Fruit fly (Drosophila melanogaster) whole organism, embryonic: ENCODE results near the gene CG13077.

Experiments used
- Atf3 ChIP-seq: fragments of 200-800 bp; sonication (Bioruptor generic); optimal IDR thresholded peaks from 3 replicates; lab custom pipeline; 2016; ENCODE audit warnings: missing biosample characterization, missing genetic modification characterization
- Bdp1 ChIP-seq: fragments of 200-800 bp; sonication (Bioruptor generic); optimal IDR thresholded peaks from 3 replicates; lab custom pipeline; 2016; ENCODE audit warnings: missing biosample characterization, missing genetic modification characterization
- CG10462 ChIP-seq: fragments of 200-800 bp; sonication (Bioruptor generic); optimal IDR thresholded peaks from 2 replicates; lab custom pipeline; 2016; ENCODE audit warnings: missing biosample characterization, missing genetic modification characterization
- CG11723 ChIP-seq: fragments of 200-800 bp; sonication (Bioruptor generic); optimal IDR thresholded peaks from 2 replicates; lab custom pipeline; 2017; ENCODE audit warnings: missing biosample characterization, mild to moderate bottlenecking, missing genetic modification characterization
- CG14965 ChIP-seq: fragments of 200-800 bp; sonication (Bioruptor generic); optimal IDR thresholded peaks from 2 replicates; lab custom pipeline; 2016; ENCODE audit warnings: missing biosample characterization, missing genetic modification characterization, borderline replicate concordance
- CG17359 ChIP-seq: fragments of 200-800 bp; sonication (Bioruptor generic); optimal IDR thresholded peaks from 3 replicates; lab custom pipeline; 2018; ENCODE audit warnings: missing biosample characterization, mild to moderate bottlenecking, missing genetic modification characterization, moderate library complexity
- CG17568 ChIP-seq: fragments of 200-800 bp; sonication (Bioruptor generic); optimal IDR thresholded peaks from 2 replicates; lab custom pipeline; 2018; ENCODE audit warnings: missing biosample characterization, mild to moderate bottlenecking, missing genetic modification characterization, moderate library complexity
- CG32532 ChIP-seq: fragments of 200-800 bp; sonication (Bioruptor generic); IDR thresholded peaks from 2 replicates; pipeline ENCODE4 v1.3.6; 2022; ENCODE audit warnings: missing biosample characterization, missing genetic modification characterization
- CG32772 ChIP-seq: fragments of 200-800 bp; sonication (Bioruptor generic); IDR thresholded peaks from 2 replicates; pipeline ENCODE4 v1.3.6; 2022; ENCODE audit warnings: missing biosample characterization, missing genetic modification characterization
- CG42726 ChIP-seq: fragments of 200-800 bp; sonication (Bioruptor generic); IDR thresholded peaks from 2 replicates; pipeline ENCODE4 v1.3.6; 2022; ENCODE audit warnings: missing biosample characterization, missing genetic modification characterization; ENCODE audit not compliant: partially characterized antibody
- CG4707 ChIP-seq: fragments of 200-800 bp; sonication (Bioruptor generic); optimal IDR thresholded peaks from 2 replicates; lab custom pipeline; 2018; ENCODE audit warnings: missing biosample characterization, mild to moderate bottlenecking, missing genetic modification characterization, moderate library complexity
- CG6254 ChIP-seq: fragments of 200-800 bp; sonication (Bioruptor generic); optimal IDR thresholded peaks from 3 replicates; lab custom pipeline; 2017; ENCODE audit warnings: mild to moderate bottlenecking, missing biosample characterization, missing genetic modification reagents, missing genetic modification characterization
- CG6813 ChIP-seq: fragments of 200-800 bp; sonication (Bioruptor generic); optimal IDR thresholded peaks from 2 replicates; lab custom pipeline; 2017; ENCODE audit warnings: missing biosample characterization, missing genetic modification characterization, mild to moderate bottlenecking, moderate library complexity, missing genetic modification reagents
- CG7271 ChIP-seq: fragments of 200-800 bp; sonication (Bioruptor generic); optimal IDR thresholded peaks from 2 replicates; lab custom pipeline; 2018; ENCODE audit warnings: missing biosample characterization, mild to moderate bottlenecking, missing genetic modification characterization, moderate library complexity
- CG8089 ChIP-seq: fragments of 200-800 bp; sonication (Bioruptor generic); optimal IDR thresholded peaks from 3 replicates; lab custom pipeline; 2016; ENCODE audit warnings: missing biosample characterization, missing genetic modification characterization
- Dek ChIP-seq: fragments of 200-800 bp; sonication (Bioruptor generic); optimal IDR thresholded peaks from 3 replicates; lab custom pipeline; 2019; ENCODE audit warnings: missing biosample characterization, mild to moderate bottlenecking, missing genetic modification characterization, moderate library complexity
- H2.0 ChIP-seq: fragments of 200-800 bp; sonication (Bioruptor generic); IDR thresholded peaks from 2 replicates; pipeline ENCODE4 v1.3.6; 2022; ENCODE audit warnings: missing biosample characterization, missing genetic modification characterization
- Hey ChIP-seq: fragments of 200-800 bp; sonication (Bioruptor generic); optimal IDR thresholded peaks from 3 replicates; lab custom pipeline; 2018; ENCODE audit warnings: missing biosample characterization, mild to moderate bottlenecking, missing genetic modification characterization
- HmgD ChIP-seq: fragments of 200-800 bp; sonication (Bioruptor generic); optimal IDR thresholded peaks from 3 replicates; lab custom pipeline; 2016; ENCODE audit warnings: missing biosample characterization, missing genetic modification characterization
- Hmx ChIP-seq: fragments of 200-800 bp; sonication (Bioruptor generic); optimal IDR thresholded peaks from 2 replicates; lab custom pipeline; 2016; ENCODE audit warnings: missing biosample characterization, missing genetic modification characterization
- Lim3 ChIP-seq: fragments of 200-800 bp; sonication (Bioruptor generic); IDR thresholded peaks from 2 replicates; pipeline ENCODE4 v1.3.6; 2022; ENCODE audit warnings: missing biosample characterization, missing genetic modification characterization
- Nf-YA ChIP-seq: fragments of 200-800 bp; sonication (Bioruptor generic); IDR thresholded peaks from 2 replicates; pipeline ENCODE4 v1.3.6; 2022; ENCODE audit warnings: missing biosample characterization, missing genetic modification characterization
- Ravus ChIP-seq: fragments of 200-800 bp; sonication (Bioruptor generic); IDR thresholded peaks from 2 replicates; pipeline ENCODE4 v1.3.6; 2022; ENCODE audit warnings: missing biosample characterization, missing genetic modification characterization
- Scr ChIP-seq: fragments of 200-800 bp; sonication (Bioruptor generic); IDR thresholded peaks from 2 replicates; pipeline ENCODE4 v1.3.6; 2022; ENCODE audit warnings: missing biosample characterization, missing genetic modification characterization; ENCODE audit not compliant: partially characterized antibody
- abd-A ChIP-seq: fragments of 200-800 bp; sonication (Bioruptor generic); optimal IDR thresholded peaks from 3 replicates; lab custom pipeline; 2019; ENCODE audit warnings: missing biosample characterization, mild to moderate bottlenecking, missing genetic modification characterization, moderate library complexity
- amos ChIP-seq: fragments of 200-800 bp; sonication (Bioruptor generic); IDR thresholded peaks from 2 replicates; pipeline ENCODE4 v1.3.6; 2022; ENCODE audit warnings: missing biosample characterization, missing genetic modification characterization; ENCODE audit not compliant: partially characterized antibody
- aop ChIP-seq: fragments of 200-800 bp; sonication (Bioruptor generic); IDR thresholded peaks from 2 replicates; pipeline ENCODE4 v1.3.6; 2022; ENCODE audit warnings: missing biosample characterization, missing genetic modification characterization
- az2 ChIP-seq: fragments of 200-800 bp; sonication (Bioruptor generic); optimal IDR thresholded peaks from 3 replicates; lab custom pipeline; 2016; ENCODE audit warnings: missing biosample characterization, missing genetic modification characterization
- bowl ChIP-seq: fragments of 200-800 bp; sonication (Bioruptor generic); IDR thresholded peaks from 2 replicates; pipeline ENCODE4 v1.3.6; 2022; ENCODE audit warnings: missing biosample characterization, missing genetic modification characterization
- corto ChIP-seq: fragments of 200-800 bp; sonication (Bioruptor generic); optimal IDR thresholded peaks from 2 replicates; lab custom pipeline; 2016; ENCODE audit warnings: missing biosample characterization, mild to moderate bottlenecking, missing genetic modification characterization, moderate library complexity
- crol ChIP-seq: fragments of 200-800 bp; sonication (Bioruptor generic); IDR thresholded peaks from 2 replicates; pipeline ENCODE4 v1.3.6; 2022; ENCODE audit warnings: missing biosample characterization, missing genetic modification characterization
- dm ChIP-seq: fragments of 200-800 bp; sonication (Bioruptor generic); optimal IDR thresholded peaks from 3 replicates; lab custom pipeline; 2016; ENCODE audit warnings: missing biosample characterization, missing genetic modification characterization
- en ChIP-seq: fragments of 200-800 bp; sonication (Bioruptor generic); optimal IDR thresholded peaks from 2 replicates; lab custom pipeline; 2016; ENCODE audit warnings: missing biosample characterization, missing genetic modification characterization
- grn ChIP-seq: fragments of 200-800 bp; sonication (Bioruptor generic); optimal IDR thresholded peaks from 3 replicates; lab custom pipeline; 2017; ENCODE audit warnings: missing biosample characterization, missing genetic modification characterization
- hbn ChIP-seq: fragments of 200-800 bp; sonication (Bioruptor generic); IDR thresholded peaks from 2 replicates; pipeline ENCODE4 v1.3.6; 2022; ENCODE audit warnings: missing biosample characterization, missing genetic modification characterization; ENCODE audit not compliant: partially characterized antibody
- jigr1 ChIP-seq: fragments of 200-800 bp; sonication (Bioruptor generic); IDR thresholded peaks from 3 replicates; pipeline ENCODE4 v1.3.6; 2022; ENCODE audit warnings: missing biosample characterization, missing genetic modification characterization
- jing ChIP-seq: fragments of 200-800 bp; sonication (Bioruptor generic); optimal IDR thresholded peaks from 2 replicates; lab custom pipeline; 2018; ENCODE audit warnings: missing biosample characterization, mild to moderate bottlenecking, missing genetic modification characterization
- kni ChIP-seq: fragments of 200-800 bp; sonication (Bioruptor generic); optimal IDR thresholded peaks from 3 replicates; lab custom pipeline; 2017; ENCODE audit warnings: mild to moderate bottlenecking, missing biosample characterization, missing genetic modification reagents, missing genetic modification characterization
- lab ChIP-seq: fragments of 200-800 bp; sonication (Bioruptor generic); optimal IDR thresholded peaks from 3 replicates; lab custom pipeline; 2017; ENCODE audit warnings: missing biosample characterization, missing genetic modification characterization, mild to moderate bottlenecking, moderate library complexity, missing genetic modification reagents
- lmd ChIP-seq: fragments of 200-800 bp; sonication (Bioruptor generic); IDR thresholded peaks from 2 replicates; pipeline ENCODE4 v1.3.6; 2022; ENCODE audit warnings: missing biosample characterization, missing genetic modification characterization
- nau ChIP-seq: fragments of 200-800 bp; sonication (Bioruptor generic); optimal IDR thresholded peaks from 3 replicates; lab custom pipeline; 2017; ENCODE audit warnings: missing biosample characterization, mild to moderate bottlenecking, missing genetic modification characterization, missing genetic modification reagents
- nerfin-2 ChIP-seq: fragments of 200-800 bp; sonication (Bioruptor generic); IDR thresholded peaks from 2 replicates; pipeline ENCODE4 v1.3.6; 2022; ENCODE audit warnings: missing biosample characterization, missing genetic modification characterization; ENCODE audit not compliant: partially characterized antibody
- rib ChIP-seq: fragments of 200-800 bp; sonication (Bioruptor generic); IDR thresholded peaks from 2 replicates; pipeline ENCODE4 v1.3.6; 2022; ENCODE audit warnings: missing biosample characterization, missing genetic modification characterization
- sd ChIP-seq: fragments of 200-800 bp; sonication (Bioruptor generic); optimal IDR thresholded peaks from 3 replicates; lab custom pipeline; 2018; ENCODE audit warnings: missing biosample characterization, mild to moderate bottlenecking, missing genetic modification characterization, moderate library complexity
- sim ChIP-seq: fragments of 200-800 bp; sonication (Bioruptor generic); IDR thresholded peaks from 2 replicates; pipeline ENCODE4 v1.3.6; 2022; ENCODE audit warnings: missing biosample characterization, missing genetic modification characterization
- so ChIP-seq: fragments of 200-800 bp; sonication (Bioruptor generic); IDR thresholded peaks from 3 replicates; pipeline ENCODE4 v1.3.6; 2022; ENCODE audit warnings: missing biosample characterization, missing genetic modification characterization
- stwl ChIP-seq: fragments of 200-800 bp; sonication (Bioruptor generic); optimal IDR thresholded peaks from 3 replicates; lab custom pipeline; 2018; ENCODE audit warnings: missing biosample characterization, mild to moderate bottlenecking, missing genetic modification characterization, moderate library complexity
- toy ChIP-seq: fragments of 200-800 bp; sonication (Bioruptor generic); IDR thresholded peaks from 2 replicates; pipeline ENCODE4 v1.3.6; 2022; ENCODE audit warnings: missing biosample characterization, missing genetic modification characterization
- wek ChIP-seq: fragments of 200-800 bp; sonication (Bioruptor generic); optimal IDR thresholded peaks from 3 replicates; lab custom pipeline; 2018; ENCODE audit warnings: missing biosample characterization, mild to moderate bottlenecking, missing genetic modification characterization, moderate library complexity
- wor ChIP-seq: fragments of 200-800 bp; sonication (Bioruptor generic); IDR thresholded peaks from 2 replicates; pipeline ENCODE4 v1.3.6; 2022; ENCODE audit warnings: missing biosample characterization, missing genetic modification characterization
- zf30C ChIP-seq: fragments of 200-800 bp; sonication (Bioruptor generic); optimal IDR thresholded peaks from 3 replicates; lab custom pipeline; 2018; ENCODE audit warnings: missing biosample characterization, mild to moderate bottlenecking, missing genetic modification characterization

CG13077 gene

dm6 chr2L:19548158-19548557, 17.5 kb upstream of the CG13077 start, which contains the start of gene Tep4 (continued):
- TF ChIP-seq Dek (tag; lab: Kevin White, UChicago): no peak
- TF ChIP-seq HmgD (GFP tag; lab: Kevin White, UChicago): no peak
- TF ChIP-seq lmd (GFP tag; lab: Robert Waterston, UW): no peak
- TF ChIP-seq kni (GFP tag; lab: Kevin White, UChicago): no peak
- TF ChIP-seq nau: no peak
- no peak for TF ChIP-seq Bdp1 (GFP tag; lab: Kevin White, UChicago)
- TF ChIP-seq CG10462 (GFP tag; lab: Kevin White, UChicago): no peak
- no peak for TF ChIP-seq jigr1 (GFP tag; lab: Robert Waterston, UW)
- no peak for TF ChIP-seq Atf3 (GFP tag; lab: Kevin White, UChicago)
- TF ChIP-seq wek (GFP tag; lab: Kevin White, UChicago): peak; percentile 23
- no peak for TF ChIP-seq stwl (tag; lab: Kevin White, UChicago)
- TF ChIP-seq CG11723 (GFP tag; lab: Kevin White, UChicago): no peak
- no peak for TF ChIP-seq aop (GFP tag; lab: Robert Waterston, UW)
- TF ChIP-seq bowl (GFP tag; lab: Robert Waterston, UW): no peak
- TF ChIP-seq grn (GFP tag; lab: Kevin White, UChicago): no peak
- no peak for TF ChIP-seq wor
- no peak for TF ChIP-seq abd-A
- no peak for TF ChIP-seq CG14965 (GFP tag; lab: Kevin White, UChicago)
- TF ChIP-seq en (GFP tag; lab: Kevin White, UChicago): no peak
- TF ChIP-seq so: no peak; the same call in 2 of the 3 replicates
- TF ChIP-seq CG17568 (GFP tag; lab: Kevin White, UChicago): no peak
- no peak for TF ChIP-seq CG32532 (GFP tag; lab: Robert Waterston, UW)
- no peak for TF ChIP-seq CG17359 (tag; lab: Kevin White, UChicago)
- no peak for TF ChIP-seq CG7271 (tag; lab: Kevin White, UChicago)
- TF ChIP-seq sd (tag; lab: Kevin White, UChicago): peak; percentile 14
- no peak for TF ChIP-seq crol (GFP tag; lab: Robert Waterston, UW)
- TF ChIP-seq CG42726: no peak
- TF ChIP-seq CG6254 (GFP tag; lab: Kevin White, UChicago): no peak
- no peak for TF ChIP-seq Ravus (GFP tag; lab: Robert Waterston, UW)
- no peak for TF ChIP-seq zf30C (GFP tag; lab: Kevin White, UChicago)

DNA sequence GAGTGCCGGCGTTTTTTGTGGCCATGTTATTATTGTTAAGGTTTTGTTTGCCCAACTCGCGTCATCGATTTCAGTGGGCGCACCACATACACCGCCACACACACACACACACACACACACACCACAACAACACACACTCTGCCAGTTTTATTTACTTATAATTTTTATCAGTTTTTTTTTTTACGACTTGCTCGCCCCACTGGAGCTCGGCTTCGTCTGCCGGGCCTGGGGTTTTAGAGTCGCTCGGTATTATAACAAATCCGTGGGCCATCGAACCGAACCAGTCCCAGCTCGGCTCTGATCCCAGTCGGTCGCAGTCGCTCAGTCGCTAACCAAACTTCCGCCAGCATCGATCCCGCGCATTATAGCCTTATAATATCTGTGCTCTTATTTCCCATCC, 16.3 kb upstream of the CG13077 start:
- TF ChIP-seq CG7271 (tag; lab: Kevin White, UChicago) (no peak), sim (GFP tag; lab: Robert Waterston, UW) (no peak), rib (GFP tag; lab: Robert Waterston, UW) (0 out of 2 replicates have a peak, but pooled peaks have one; percentile 18), Hey (tag; lab: Kevin White, UChicago) (no peak), CG8089 (GFP tag; lab: Kevin White, UChicago) (no peak), corto (GFP tag; lab: Kevin White, UChicago) (peak; percentile 35), CG4707 (GFP tag; lab: Kevin White, UChicago) (no peak), lab (GFP tag; lab: Kevin White, UChicago) (no peak), CG6813 (no peak), H2.0 (GFP tag; lab: Robert Waterston, UW) (no peak), hbn (GFP tag; lab: Robert Waterston, UW) (no peak), abd-A (peak; percentile 84), dm (GFP tag; lab: Kevin White, UChicago) (no peak), az2 (GFP tag; lab: Kevin White, UChicago) (no peak), CG32772 (GFP tag; lab: Robert Waterston, UW) (no peak), Nf-YA (no peak), Hmx (GFP tag; lab: Kevin White, UChicago) (no peak), jing (GFP tag; lab: Kevin White, UChicago) (no peak), Lim3 (GFP tag; lab: Robert Waterston, UW) (no peak), nerfin-2 (GFP tag; lab: Robert Waterston, UW) (no peak), amos (GFP tag; lab: Robert Waterston, UW) (no peak; the same call in 1 of the 2 replicates), Scr (GFP tag; lab: Robert Waterston, UW) (no peak; the same call in 1 of the 2 replicates), toy (GFP tag; lab: Robert Waterston, UW) (no peak)
